Worm (Caenorhabditis elegans) whole organism, L4 larva: ENCODE data around the gene znf-622.

Experiments used
- D1046.2 ChIP-seq: fragments of 200-800 bp; sonication (Bioruptor generic); IDR thresholded peaks from 2 replicates; pipeline ENCODE4 v1.3.6; 2022; ENCODE audit warnings: missing genetic modification characterization, missing compliant biosample characterization
- F37D6.2 ChIP-seq: sonication (generic microtip); optimal IDR thresholded peaks from 2 replicates; lab custom pipeline; 2016; ENCODE audit warnings: mild to moderate bottlenecking, missing genetic modification characterization, missing compliant biosample characterization
- T20F7.1 ChIP-seq: fragments of 200-800 bp; sonication (Bioruptor generic); optimal IDR thresholded peaks from 2 replicates; lab custom pipeline; 2018; ENCODE audit warnings: mild to moderate bottlenecking, missing genetic modification characterization, missing compliant biosample characterization
- Y5F2A.4 ChIP-seq: fragments of 200-800 bp; sonication (Bioruptor generic); optimal IDR thresholded peaks from 2 replicates; lab custom pipeline; 2018; ENCODE audit warnings: mild to moderate bottlenecking, missing genetic modification characterization, missing compliant biosample characterization
- ZK337.2 ChIP-seq: fragments of 200-800 bp; sonication (Bioruptor generic); IDR thresholded peaks from 2 replicates; pipeline ENCODE4 v1.3.6; 2022; ENCODE audit warnings: missing genetic modification reagents, missing genetic modification characterization, missing compliant biosample characterization
- ZK546.5 ChIP-seq, 2 experiments: sonication (generic microtip); optimal IDR thresholded peaks; 2 replicates each; lab custom pipeline; 2017; ENCODE audit warnings: missing biosample characterization in 2 of 2, missing genetic modification characterization in 2 of 2
- aly-2 ChIP-seq: sonication (generic microtip); optimal IDR thresholded peaks from 2 replicates; lab custom pipeline; 2018; ENCODE audit warnings: missing biosample characterization, missing genetic modification characterization
- cey-2 ChIP-seq: sonication (generic microtip); optimal IDR thresholded peaks from 3 replicates; lab custom pipeline; 2017; ENCODE audit warnings: missing genetic modification characterization, mild to moderate bottlenecking, missing compliant biosample characterization, antibody characterized with exemption, borderline replicate concordance; ENCODE audit not compliant: insufficient read depth
- daf-12 ChIP-seq: fragments of 150-350 bp; optimal IDR thresholded peaks from 2 replicates; lab custom pipeline; 2014; ENCODE audit warnings: missing biosample characterization, missing genetic modification reagents, missing genetic modification characterization
- daf-16 ChIP-seq, 3 experiments: sonication (generic microtip); optimal IDR thresholded peaks; 2 replicates each; lab custom pipeline; 2016 to 2017; ENCODE audit warnings: missing genetic modification characterization in 3 of 3, missing genetic modification reagents in 3 of 3, mild to moderate bottlenecking in 2 of 3, missing compliant biosample characterization in 2 of 3, missing biosample characterization in 1 of 3, moderate library complexity in 1 of 3
- dpl-1 ChIP-seq: fragments of 150-350 bp; optimal IDR thresholded peaks from 2 replicates; lab custom pipeline; 2014; ENCODE audit warnings: missing biosample characterization, missing genetic modification reagents, missing genetic modification characterization
- egl-27 ChIP-seq: sonication (generic microtip); optimal IDR thresholded peaks from 3 replicates; lab custom pipeline; 2017; ENCODE audit warnings: missing biosample characterization, missing genetic modification reagents, missing genetic modification characterization
- egl-43 ChIP-seq: fragments of 200-800 bp; sonication (Bioruptor generic); IDR thresholded peaks from 2 replicates; pipeline ENCODE4 v1.3.6; 2022; ENCODE audit warnings: missing genetic modification reagents, missing genetic modification characterization, missing compliant biosample characterization
- gei-8 ChIP-seq: fragments of 200-800 bp; sonication (Bioruptor generic); optimal IDR thresholded peaks from 2 replicates; lab custom pipeline; 2018; ENCODE audit warnings: mild to moderate bottlenecking, missing genetic modification characterization, missing compliant biosample characterization
- hlh-11 ChIP-seq: fragments of 200-800 bp; sonication (Bioruptor generic); optimal IDR thresholded peaks from 2 replicates; lab custom pipeline; 2018; ENCODE audit warnings: mild to moderate bottlenecking, missing genetic modification characterization, missing compliant biosample characterization
- hmg-1.1 ChIP-seq: fragments of 200-800 bp; sonication (Bioruptor generic); IDR thresholded peaks from 2 replicates; pipeline ENCODE4 v1.3.6; 2022; ENCODE audit warnings: missing genetic modification reagents, missing genetic modification characterization, missing compliant biosample characterization
- lim-7 ChIP-seq: fragments of 200-800 bp; sonication (Bioruptor generic); IDR thresholded peaks from 2 replicates; pipeline ENCODE4 v1.3.6; 2022; ENCODE audit warnings: missing genetic modification characterization, missing compliant biosample characterization
- lin-29 ChIP-seq: fragments of 200-800 bp; sonication (Bioruptor generic); IDR thresholded peaks from 2 replicates; pipeline ENCODE4 v1.3.6; 2022; ENCODE audit warnings: missing genetic modification reagents, missing genetic modification characterization, missing compliant biosample characterization
- lsy-2 ChIP-seq, 2 experiments: fragments of 150-350 bp in 1 of 2; sonication (generic microtip) in 1 of 2; optimal IDR thresholded peaks; 2 replicates each; lab custom pipeline; 2014 to 2017; ENCODE audit warnings: missing biosample characterization in 2 of 2, missing genetic modification characterization in 2 of 2
- mdl-1 ChIP-seq, 2 experiments: fragments of 150-350 bp in 1 of 2; sonication (generic microtip) in 1 of 2; optimal IDR thresholded peaks; 2 replicates each; lab custom pipeline; 2014 to 2017; ENCODE audit warnings: missing biosample characterization in 2 of 2, missing genetic modification characterization in 2 of 2
- mep-1 ChIP-seq: fragments of 150-350 bp; sonication (generic microtip); optimal IDR thresholded peaks from 3 replicates; lab custom pipeline; 2014; ENCODE audit warnings: missing biosample characterization, missing genetic modification characterization
- mes-2 ChIP-seq: sonication (generic microtip); optimal IDR thresholded peaks from 2 replicates; lab custom pipeline; 2016; ENCODE audit warnings: missing genotype, mild to moderate bottlenecking, missing genetic modification characterization, missing compliant biosample characterization; ENCODE audit not compliant: poor library complexity, severe bottlenecking
- mxl-3 ChIP-seq: fragments of 200-800 bp; sonication (Bioruptor generic); optimal IDR thresholded peaks from 2 replicates; lab custom pipeline; 2018; ENCODE audit warnings: mild to moderate bottlenecking, missing genetic modification characterization, missing compliant biosample characterization
- nhr-102 ChIP-seq: sonication (generic microtip); optimal IDR thresholded peaks from 2 replicates; lab custom pipeline; 2016; ENCODE audit warnings: mild to moderate bottlenecking, missing genetic modification characterization, moderate library complexity, missing compliant biosample characterization
- nhr-237 ChIP-seq: sonication (generic microtip); optimal IDR thresholded peaks from 2 replicates; lab custom pipeline; 2017; ENCODE audit warnings: missing biosample characterization, missing genetic modification characterization
- nhr-25 ChIP-seq: sonication (generic microtip); optimal IDR thresholded peaks from 2 replicates; lab custom pipeline; 2017; ENCODE audit warnings: missing genetic modification characterization, mild to moderate bottlenecking, missing compliant biosample characterization, antibody characterized with exemption, moderate library complexity, borderline replicate concordance; ENCODE audit not compliant: insufficient read depth
- nhr-28 ChIP-seq: fragments of 150-350 bp; optimal IDR thresholded peaks from 2 replicates; lab custom pipeline; 2014; ENCODE audit warnings: missing biosample characterization, missing genetic modification characterization
- nhr-41 ChIP-seq: fragments of 200-800 bp; sonication (Bioruptor generic); IDR thresholded peaks from 2 replicates; pipeline ENCODE4 v1.3.6; 2022; ENCODE audit warnings: missing genetic modification reagents, missing genetic modification characterization, missing compliant biosample characterization
- nhr-48 ChIP-seq: sonication (generic microtip); optimal IDR thresholded peaks from 2 replicates; lab custom pipeline; 2016; ENCODE audit warnings: mild to moderate bottlenecking, missing genetic modification characterization, missing compliant biosample characterization
- nhr-6 ChIP-seq: fragments of 150-350 bp; optimal IDR thresholded peaks from 2 replicates; lab custom pipeline; 2014; ENCODE audit warnings: missing biosample characterization, missing genetic modification characterization
- nhr-76 ChIP-seq: fragments of 150-350 bp; optimal IDR thresholded peaks from 2 replicates; lab custom pipeline; 2014; ENCODE audit warnings: missing biosample characterization, missing genetic modification characterization
- nhr-77 ChIP-seq: fragments of 150-350 bp; optimal IDR thresholded peaks from 2 replicates; lab custom pipeline; 2014; ENCODE audit warnings: missing biosample characterization, missing genetic modification characterization
- pha-4 ChIP-seq, 2 experiments: fragments of 150-350 bp in 1 of 2; fragments of 200-800 bp in 1 of 2; sonication (Bioruptor generic) in 1 of 2; IDR thresholded peaks in 1 of 2; optimal IDR thresholded peaks in 1 of 2; 2 replicates each; pipeline versions ENCODE4 v1.3.6 to Lab custom; 2014 to 2022; ENCODE audit warnings: missing genetic modification characterization in 2 of 2, missing genetic modification reagents in 2 of 2, missing biosample characterization in 1 of 2, missing compliant biosample characterization in 1 of 2
- pqm-1 ChIP-seq: sonication (generic microtip); optimal IDR thresholded peaks from 2 replicates; lab custom pipeline; 2017; ENCODE audit warnings: missing biosample characterization, missing genetic modification characterization
- rbr-2 ChIP-seq: sonication (generic microtip); optimal IDR thresholded peaks from 2 replicates; lab custom pipeline; 2016; ENCODE audit warnings: missing genotype, missing genetic modification characterization, missing compliant biosample characterization
- saeg-2 ChIP-seq: fragments of 200-800 bp; sonication (Bioruptor generic); IDR thresholded peaks from 2 replicates; pipeline ENCODE4 v1.3.6; 2022; ENCODE audit warnings: missing genetic modification reagents, missing genetic modification characterization, missing compliant biosample characterization
- snpc-1.2 ChIP-seq: fragments of 200-800 bp; sonication (Bioruptor generic); IDR thresholded peaks from 2 replicates; pipeline ENCODE4 v1.3.6; 2022; ENCODE audit warnings: missing genetic modification reagents, missing genetic modification characterization, missing compliant biosample characterization
- unc-130 ChIP-seq: sonication (generic microtip); optimal IDR thresholded peaks from 2 replicates; lab custom pipeline; 2016; ENCODE audit warnings: missing genetic modification reagents, missing genetic modification characterization, missing compliant biosample characterization
- unc-39 ChIP-seq: sonication (generic microtip); optimal IDR thresholded peaks from 2 replicates; lab custom pipeline; 2017; ENCODE audit warnings: missing biosample characterization, missing genetic modification characterization
- unc-62 ChIP-seq, 3 experiments: fragments of 150-350 bp in 1 of 3; sonication (generic microtip); optimal IDR thresholded peaks in 2 of 3; peaks in 1 of 3; 1 replicate in 1 of 3; 2 replicates in 2 of 3; lab custom pipeline; 2014 to 2017; ENCODE audit warnings: missing biosample characterization in 3 of 3, missing genetic modification characterization in 3 of 3, missing genetic modification reagents in 3 of 3, missing genotype in 1 of 3
- zag-1 ChIP-seq: fragments of 150-350 bp; optimal IDR thresholded peaks from 2 replicates; lab custom pipeline; 2014; ENCODE audit warnings: missing biosample characterization, missing genetic modification characterization
- zfp-2 ChIP-seq: sonication (generic microtip); optimal IDR thresholded peaks from 2 replicates; lab custom pipeline; 2016; ENCODE audit warnings: mild to moderate bottlenecking, missing genetic modification characterization, missing compliant biosample characterization
- zip-11 ChIP-seq: fragments of 200-800 bp; sonication (Bioruptor generic); IDR thresholded peaks from 2 replicates; pipeline ENCODE4 v1.3.6; 2022; ENCODE audit warnings: missing genetic modification characterization, missing compliant biosample characterization

znf-622 gene

DNA sequence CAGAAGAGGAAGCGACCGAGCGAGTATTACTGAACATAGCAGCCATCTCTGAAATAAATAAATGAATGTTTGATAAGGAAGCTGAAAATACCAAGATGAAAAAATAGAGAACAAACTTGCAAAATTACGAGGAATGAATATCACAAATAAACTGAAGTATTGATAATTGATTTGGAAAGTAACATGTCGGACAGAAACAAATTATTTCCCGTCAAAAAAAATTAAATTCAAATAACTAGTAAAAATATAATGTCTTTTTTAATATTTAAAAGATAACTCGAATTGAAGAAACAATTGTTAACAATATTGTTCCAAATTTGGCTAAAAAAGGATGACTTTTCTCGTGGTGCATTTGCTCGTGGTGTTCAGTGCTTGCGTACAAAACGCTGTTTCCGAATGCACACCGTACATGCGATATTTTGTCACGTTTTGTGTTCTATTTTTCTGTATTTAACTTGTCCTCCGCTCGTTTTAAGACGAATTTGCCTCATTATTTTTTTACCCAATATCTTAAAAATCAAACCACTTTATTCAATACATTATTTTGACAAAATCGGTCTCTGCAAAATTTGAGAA, 39.5 kb upstream of the znf-622 start, which contains the start of gene rpn-13 (continued):
- TF ChIP-seq nhr-237 (tag; lab: Kevin White, UChicago) (no peak), snpc-1.2 (GFP tag; lab: Robert Waterston, UW) (no peak), ZK337.2 (GFP tag; lab: Robert Waterston, UW) (no peak), nhr-25 (tag; lab: Kevin White, UChicago) (no peak), egl-27 (tag; lab: Kevin White, UChicago) (no peak), rbr-2 (peak; percentile 31), nhr-76 (tag; lab: Kevin White, UChicago) (no peak), nhr-48 (no peak), aly-2 (tag; lab: Kevin White, UChicago) (no peak), lim-7 (GFP tag; lab: Robert Waterston, UW) (no peak), nhr-28 (tag; lab: Kevin White, UChicago) (peak; percentile 5), hmg-1.1 (GFP tag; lab: Robert Waterston, UW) (peak; percentile 52), unc-39 (tag; lab: Kevin White, UChicago) (no peak), unc-62 (GFP tag; optimal IDR thresholded peaks at IDR 0.05 in 1 of 2; lab: Kevin White, UChicago) (peak in 1 of 2 experiments; percentile 94), unc-62 (tag; optimal IDR thresholded peaks at IDR 0.05; lab: Kevin White, UChicago) (no peak), zag-1 (tag; lab: Kevin White, UChicago) (no peak), ZK546.5 (tag; optimal IDR thresholded peaks at IDR 0.05; lab: Kevin White, UChicago) (no peak), dpl-1 (GFP tag; lab: Kevin White, UChicago) (peak; percentile 51), mxl-3 (no peak), saeg-2 (no peak), daf-12 (no peak), cey-2 (tag; lab: Kevin White, UChicago) (no peak), unc-130 (GFP tag; lab: Kevin White, UChicago) (no peak), mdl-1 (tag; optimal IDR thresholded peaks at IDR 0.05; lab: Kevin White, UChicago) (peak; percentile 20 to 78), lin-29 (GFP tag; lab: Robert Waterston, UW) (no peak), nhr-41 (GFP tag; lab: Robert Waterston, UW) (no peak), hlh-11 (tag; lab: Kevin White, UChicago) (peak; percentile 36), nhr-6 (tag; lab: Kevin White, UChicago) (peak; percentile 54), T20F7.1 (peak; percentile 59), zip-11 (GFP tag; lab: Robert Waterston, UW) (no peak), daf-16 (GFP tag; optimal IDR thresholded peaks at IDR 0.05; lab: Kevin White, UChicago) (no peak), daf-16 (tag; optimal IDR thresholded peaks at IDR 0.05; lab: Kevin White, UChicago) (peak; percentile 49), pqm-1 (tag; lab: Kevin White, UChicago) (no peak), pha-4 (GFP tag; IDR thresholded peaks at IDR 0.05; lab: Robert Waterston, UW) (no peak), pha-4 (tag; optimal IDR thresholded peaks at IDR 0.05; lab: Kevin White, UChicago) (no peak), gei-8 (no peak), lsy-2 (tag; optimal IDR thresholded peaks at IDR 0.05; lab: Kevin White, UChicago) (peak; percentile 75 to 98), egl-43 (GFP tag; lab: Robert Waterston, UW) (no peak), D1046.2 (no peak), zfp-2 (tag; lab: Kevin White, UChicago) (no peak), mep-1 (peak; percentile 56), nhr-102 (tag; lab: Kevin White, UChicago) (no peak), mes-2 (tag; lab: Kevin White, UChicago) (peak; percentile 76), nhr-77 (tag; lab: Kevin White, UChicago) (peak; percentile 23), F37D6.2 (no peak), Y5F2A.4 (GFP tag; lab: Kevin White, UChicago) (no peak)
